Worm (Caenorhabditis elegans) whole organism, L3 larva: Measurements from ENCODE around the gene M03F4.4.

ENCODE experiments used
- ama-1 ChIP-seq: fragments of 150-350 bp; optimal IDR thresholded peaks from 2 replicates; lab custom pipeline; 2018
- ceh-82 ChIP-seq: fragments of 150-350 bp; optimal IDR thresholded peaks from 2 replicates; lab custom pipeline; 2014; ENCODE audit warnings: missing biosample characterization, missing genetic modification characterization
- egl-27 ChIP-seq: sonication (generic microtip); optimal IDR thresholded peaks from 4 replicates; lab custom pipeline; 2017; ENCODE audit warnings: missing biosample characterization, missing genetic modification reagents, missing genetic modification characterization
- elt-3 ChIP-seq, 3 experiments: fragments of 150-350 bp in 1 of 3; sonication (generic microtip) in 2 of 3; optimal IDR thresholded peaks; 2 replicates in 2 of 3; 4 replicates in 1 of 3; lab custom pipeline; 2014 to 2017; ENCODE audit warnings: missing biosample characterization in 3 of 3, missing genetic modification characterization in 3 of 3
- nhr-237 ChIP-seq: fragments of 150-350 bp; optimal IDR thresholded peaks from 2 replicates; lab custom pipeline; 2014; ENCODE audit warnings: missing biosample characterization, missing genetic modification characterization
- nhr-25 ChIP-seq: sonication (generic microtip); optimal IDR thresholded peaks from 2 replicates; lab custom pipeline; 2017; ENCODE audit warnings: missing biosample characterization, missing genetic modification characterization
- nhr-77 ChIP-seq: fragments of 150-350 bp; optimal IDR thresholded peaks from 2 replicates; lab custom pipeline; 2014; ENCODE audit warnings: missing biosample characterization, missing genetic modification characterization
- pha-4 ChIP-seq: fragments of 150-350 bp; optimal IDR thresholded peaks from 2 replicates; lab custom pipeline; 2014; ENCODE audit warnings: missing biosample characterization, missing genetic modification reagents, missing genetic modification characterization
- sea-2 ChIP-seq: fragments of 150-350 bp; sonication (generic microtip); optimal IDR thresholded peaks from 4 replicates; lab custom pipeline; 2014; ENCODE audit warnings: missing biosample characterization, missing genetic modification reagents, missing genetic modification characterization
- skn-1 ChIP-seq: fragments of 150-350 bp; optimal IDR thresholded peaks from 2 replicates; lab custom pipeline; 2014; ENCODE audit warnings: missing biosample characterization, missing genetic modification characterization
- tbx-2 ChIP-seq: sonication (generic microtip); optimal IDR thresholded peaks from 2 replicates; lab custom pipeline; 2016; ENCODE audit warnings: mild to moderate bottlenecking, missing genetic modification characterization, missing compliant biosample characterization
- unc-62 ChIP-seq: fragments of 150-350 bp; sonication (generic microtip); optimal IDR thresholded peaks from 4 replicates; lab custom pipeline; 2014; ENCODE audit warnings: missing biosample characterization, missing genetic modification reagents, missing genetic modification characterization
- zag-1 ChIP-seq: fragments of 150-350 bp; optimal IDR thresholded peaks from 2 replicates; lab custom pipeline; 2014; ENCODE audit warnings: missing biosample characterization, missing genetic modification characterization
- ztf-11 ChIP-seq: fragments of 150-350 bp; optimal IDR thresholded peaks from 2 replicates; lab custom pipeline; 2014; ENCODE audit warnings: missing biosample characterization, missing genetic modification characterization

ce11 chrX:4974486-4974885 lies 17.3 kb upstream of the M03F4.4 start:
- TF ChIP-seq tbx-2 (tag; lab: Kevin White, UChicago), result no peak
- no peak for TF ChIP-seq ztf-11 (tag; lab: Kevin White, UChicago)
- no peak for TF ChIP-seq egl-27 (tag; lab: Kevin White, UChicago)
- no peak for TF ChIP-seq ama-1 (lab: Kevin White, UChicago)
- TF ChIP-seq skn-1 (tag; lab: Kevin White, UChicago), result no peak
- TF ChIP-seq nhr-237 (tag; lab: Kevin White, UChicago), result no peak
- TF ChIP-seq sea-2, result no peak
- TF ChIP-seq nhr-77, result no peak
- no peak for TF ChIP-seq nhr-25 (tag; lab: Kevin White, UChicago)
- no peak for TF ChIP-seq unc-62 (GFP tag; lab: Kevin White, UChicago)
- no peak for TF ChIP-seq zag-1 (tag; lab: Kevin White, UChicago)
- no peak for TF ChIP-seq ceh-82 (tag; lab: Kevin White, UChicago)
- no peak for TF ChIP-seq elt-3 (tag; optimal IDR thresholded peaks at IDR 0.05; lab: Kevin White, UChicago)
- no peak for TF ChIP-seq pha-4 (tag; lab: Kevin White, UChicago)
